Worm (Caenorhabditis elegans): Measurements from ENCODE around the gene tps-2.

ce11 chrII:14574790-14575189 is 25.9 kb upstream of the tps-2 start:
- no peak for TF ChIP-seq dao-5 (tag; optimal IDR thresholded peaks at IDR 0.05)
- TF ChIP-seq him-1 (tag; optimal IDR thresholded peaks at IDR 0.05), result no peak

Data from whole organism, L4/young adult.